Fruit fly (Drosophila melanogaster): ENCODE results near the gene bocks.

bocks gene

DNA sequence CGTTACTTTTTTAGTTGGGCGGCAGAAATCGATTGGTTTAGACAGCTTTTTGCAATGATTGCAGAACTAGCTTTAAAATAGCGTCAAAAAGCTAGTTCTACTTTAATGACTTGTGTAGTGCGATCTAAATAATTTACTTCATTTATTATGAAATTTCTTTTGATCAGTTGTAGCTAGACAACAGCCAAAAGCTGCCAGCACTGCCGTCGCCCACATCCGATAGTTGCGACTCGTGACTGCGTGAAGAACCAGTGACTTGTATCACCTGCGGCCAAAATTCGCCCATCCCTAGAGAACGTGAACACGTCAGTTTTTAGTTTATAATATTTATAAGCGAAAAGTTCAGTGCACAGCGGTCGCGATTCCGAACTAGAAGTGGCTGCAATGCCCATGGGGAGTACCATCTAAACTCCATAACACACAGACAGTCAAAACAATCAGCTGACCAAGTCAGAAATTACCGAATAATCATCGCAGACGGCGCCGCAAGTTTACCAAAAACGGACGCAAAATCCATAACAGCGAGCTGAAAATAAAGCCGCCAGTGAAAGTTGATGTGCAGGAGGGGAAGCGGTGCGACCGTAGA is 4.0 kb downstream of the bocks start, which contains the start of gene P58IPK (continued):
- TF ChIP-seq Ets65A (GFP tag), result peak; percentile 98
- TF ChIP-seq caup (GFP tag; optimal IDR thresholded peaks at IDR 0.05; ENCODE audit: severe bottlenecking), result peak; percentile 40
- TF ChIP-seq Sin3A (optimal IDR thresholded peaks at IDR 0.05), result peak; percentile 82
- peak; percentile 16 for TF ChIP-seq CG1233 (GFP tag; optimal IDR thresholded peaks at IDR 0.05)
- no peak for TF ChIP-seq dmrt99B (tag; optimal IDR thresholded peaks at IDR 0.05)
- TF ChIP-seq run (tag; optimal IDR thresholded peaks at IDR 0.05), result no peak
- no peak for TF ChIP-seq CG11695 (GFP tag; IDR thresholded peaks at IDR 0.05)
- peak; percentile 68 for TF ChIP-seq CG9817 (tag; optimal IDR thresholded peaks at IDR 0.05)
- TF ChIP-seq sima (GFP tag; optimal IDR thresholded peaks at IDR 0.05), result no peak
- TF ChIP-seq dm (GFP tag; optimal IDR thresholded peaks at IDR 0.05), result peak; percentile 68
- no peak for TF ChIP-seq nau (GFP tag; optimal IDR thresholded peaks at IDR 0.05)
- TF ChIP-seq tna (GFP tag; IDR thresholded peaks at IDR 0.05; ENCODE audit: partially characterized antibody), result peak; percentile 88
- TF ChIP-seq CG12104 (GFP tag; optimal IDR thresholded peaks at IDR 0.05), result no peak
- no peak for TF ChIP-seq Doc2 (GFP tag; IDR thresholded peaks at IDR 0.05)
- TF ChIP-seq Usf (GFP tag; optimal IDR thresholded peaks at IDR 0.05), result peak; percentile 17
- TF ChIP-seq CG10321 (GFP tag; IDR thresholded peaks at IDR 0.05), result no peak
- no peak for TF ChIP-seq D19B (GFP tag; optimal IDR thresholded peaks at IDR 0.05)
- TF ChIP-seq CHES-1-like (GFP tag; optimal IDR thresholded peaks at IDR 0.05), result peak; percentile 69
- peak; percentile 76 for TF ChIP-seq CG7786 (GFP tag; optimal IDR thresholded peaks at IDR 0.05)
- peak; percentile 72 for TF ChIP-seq CG12744 (GFP tag; optimal IDR thresholded peaks at IDR 0.05)
- TF ChIP-seq CG6272 (GFP tag; IDR thresholded peaks at IDR 0.05), result peak; percentile 80
- peak; percentile 65 for TF ChIP-seq Dbx (GFP tag; IDR thresholded peaks at IDR 0.05)
- peak; percentile 76 for TF ChIP-seq CG17802 (tag; optimal IDR thresholded peaks at IDR 0.05)
- peak; percentile 48 for TF ChIP-seq CG9727 (GFP tag; optimal IDR thresholded peaks at IDR 0.05)
- peak; percentile 65 for TF ChIP-seq CG18011 (GFP tag; optimal IDR thresholded peaks at IDR 0.05)
- TF ChIP-seq CG14710 (tag; optimal IDR thresholded peaks at IDR 0.05), result peak; percentile 73
- peak; percentile 65; the same call in 2 of the 3 replicates for TF ChIP-seq Optix (GFP tag; IDR thresholded peaks at IDR 0.05)
- TF ChIP-seq row (GFP tag; IDR thresholded peaks at IDR 0.05), result peak; percentile 93
- TF ChIP-seq ind (GFP tag; optimal IDR thresholded peaks at IDR 0.05), result peak; percentile 72
- no peak for TF ChIP-seq ara (GFP tag; IDR thresholded peaks at IDR 0.05)
- TF ChIP-seq crol (GFP tag; IDR thresholded peaks at IDR 0.05), result peak; percentile 38; the same call in 1 of the 2 replicates
- TF ChIP-seq Elba2 (GFP tag; optimal IDR thresholded peaks at IDR 0.05), result no peak
- peak; percentile 42 for TF ChIP-seq eyg (GFP tag; optimal IDR thresholded peaks at IDR 0.05)
- peak; percentile 54 for TF ChIP-seq pnt (GFP tag; optimal IDR thresholded peaks at IDR 0.05)
- TF ChIP-seq CG10565 (GFP tag; optimal IDR thresholded peaks at IDR 0.05), result no peak
- no peak for TF ChIP-seq CG31388 (GFP tag; optimal IDR thresholded peaks at IDR 0.05)
- TF ChIP-seq Lim3 (GFP tag; IDR thresholded peaks at IDR 0.05), result no peak
- peak; percentile 40 for TF ChIP-seq lab (GFP tag; optimal IDR thresholded peaks at IDR 0.05)
- TF ChIP-seq nerfin-1 (tag; optimal IDR thresholded peaks at IDR 0.05), result peak; percentile 11
- no peak for TF ChIP-seq Gsc (GFP tag; IDR thresholded peaks at IDR 0.05)
- TF ChIP-seq cas (GFP tag; IDR thresholded peaks at IDR 0.05), result peak; percentile 38; the same call in 1 of the 2 replicates
- peak; percentile 42 for TF ChIP-seq CrebB (tag; optimal IDR thresholded peaks at IDR 0.05)
- no peak for TF ChIP-seq CG15479 (GFP tag; optimal IDR thresholded peaks at IDR 0.05)
- peak; percentile 1 for TF ChIP-seq CG30431 (GFP tag; optimal IDR thresholded peaks at IDR 0.05)
- TF ChIP-seq CG1602 (GFP tag; optimal IDR thresholded peaks at IDR 0.05), result peak; percentile 44
- no peak; the same call in 1 of the 2 replicates for TF ChIP-seq stc (GFP tag; IDR thresholded peaks at IDR 0.05)
- peak; percentile 83 for TF ChIP-seq Mad (GFP tag; optimal IDR thresholded peaks at IDR 0.05)
- no peak for TF ChIP-seq psq (GFP tag; optimal IDR thresholded peaks at IDR 0.05)
- peak; percentile 80 for TF ChIP-seq E2f2 (GFP tag; IDR thresholded peaks at IDR 0.05)
- no peak for TF ChIP-seq tap (tag; optimal IDR thresholded peaks at IDR 0.05)
- TF ChIP-seq MBD-R2 (GFP tag; IDR thresholded peaks at IDR 0.05), result peak; percentile 79
- TF ChIP-seq Bdp1 (GFP tag; optimal IDR thresholded peaks at IDR 0.05), result peak; percentile 69

Data from whole organism, embryonic.